Fruit fly (Drosophila melanogaster) whole organism, wandering third instar larva: ENCODE data around the gene Ufd1.

Experiments used
- Abd-B ChIP-seq: fragments of >200 bp; optimal IDR thresholded peaks from 2 replicates; lab custom pipeline; 2017; ENCODE audit warnings: missing biosample characterization, missing genetic modification characterization
- CG32264 ChIP-seq: fragments of 200-800 bp; sonication (Bioruptor generic); optimal IDR thresholded peaks from 2 replicates; lab custom pipeline; 2016; ENCODE audit warnings: missing biosample characterization, missing genetic modification characterization
- CG9705 ChIP-seq: fragments of 200-800 bp; sonication (Bioruptor generic); optimal IDR thresholded peaks from 2 replicates; lab custom pipeline; 2018; ENCODE audit warnings: missing biosample characterization, mild to moderate bottlenecking, missing genetic modification characterization
- CrebA ChIP-seq: fragments of 200-800 bp; sonication (Bioruptor generic); optimal IDR thresholded peaks from 2 replicates; lab custom pipeline; 2016; ENCODE audit warnings: missing biosample characterization, mild to moderate bottlenecking, missing genetic modification characterization, borderline replicate concordance
- Dfd ChIP-seq: fragments of >200 bp; optimal IDR thresholded peaks from 2 replicates; lab custom pipeline; 2017; ENCODE audit warnings: missing biosample characterization, missing genetic modification characterization
- Dif ChIP-seq: fragments of 200-275, 200-300 bp; sonication (Bioruptor generic); optimal IDR thresholded peaks from 2 replicates; lab custom pipeline; 2018; ENCODE audit warnings: missing biosample characterization, missing genetic modification characterization; ENCODE audit not compliant: partially characterized antibody
- GATAd ChIP-seq: sonication (Bioruptor generic); optimal IDR thresholded peaks from 2 replicates; lab custom pipeline; 2016; ENCODE audit warnings: missing biosample characterization, missing genetic modification characterization
- HLH106 ChIP-seq: fragments of 200-800 bp; optimal IDR thresholded peaks from 3 replicates; lab custom pipeline; 2019; ENCODE audit warnings: missing biosample characterization, mild to moderate bottlenecking, missing genetic modification characterization, moderate library complexity
- Hnf4 ChIP-seq: fragments of 200-800 bp; sonication (Bioruptor generic); optimal IDR thresholded peaks from 2 replicates; lab custom pipeline; 2016; ENCODE audit warnings: missing biosample characterization, mild to moderate bottlenecking, missing genetic modification characterization
- Hr78 ChIP-seq: fragments of >200 bp; optimal IDR thresholded peaks from 2 replicates; lab custom pipeline; 2017; ENCODE audit warnings: missing biosample characterization, missing genetic modification characterization
- Hr83 ChIP-seq: fragments of 200-300 bp; sonication (Bioruptor generic); optimal IDR thresholded peaks from 2 replicates; lab custom pipeline; 2016; ENCODE audit warnings: missing biosample characterization, mild to moderate bottlenecking, missing genetic modification characterization, moderate library complexity; ENCODE audit not compliant: poor library complexity, severe bottlenecking
- Jra ChIP-seq: sonication (Bioruptor generic); optimal IDR thresholded peaks from 2 replicates; lab custom pipeline; 2016; ENCODE audit warnings: missing biosample characterization, missing genetic modification characterization
- Mio ChIP-seq: sonication (Bioruptor generic); optimal IDR thresholded peaks from 2 replicates; lab custom pipeline; 2016; ENCODE audit warnings: missing biosample characterization, missing genetic modification characterization
- Myc ChIP-seq: fragments of >200 bp; optimal IDR thresholded peaks from 2 replicates; lab custom pipeline; 2017
- N ChIP-seq: fragments of >200 bp; optimal IDR thresholded peaks from 2 replicates; lab custom pipeline; 2018; ENCODE audit warnings: missing biosample characterization, missing external identifiers, missing genetic modification characterization
- OdsH ChIP-seq: fragments of 200-800 bp; sonication (Bioruptor generic); optimal IDR thresholded peaks from 2 replicates; lab custom pipeline; 2016; ENCODE audit warnings: missing biosample characterization, mild to moderate bottlenecking, missing genetic modification characterization
- Rel ChIP-seq, 2 experiments: fragments of 200-800 bp; sonication (Bioruptor generic) in 1 of 2; optimal IDR thresholded peaks; 2 replicates in 1 of 2; 3 replicates in 1 of 2; lab custom pipeline; 2016 to 2019; ENCODE audit warnings: mild to moderate bottlenecking in 2 of 2, missing biosample characterization in 2 of 2, missing genetic modification characterization in 2 of 2, moderate library complexity in 1 of 2
- Sp1 ChIP-seq: fragments of 200-800 bp; sonication (Bioruptor generic); optimal IDR thresholded peaks from 3 replicates; lab custom pipeline; 2019; ENCODE audit warnings: missing biosample characterization, mild to moderate bottlenecking, missing genetic modification characterization, moderate library complexity
- Vsx2 ChIP-seq: fragments of 200-300, 225-300 bp; sonication (Bioruptor generic); optimal IDR thresholded peaks from 2 replicates; lab custom pipeline; 2018; ENCODE audit warnings: missing biosample characterization, missing genetic modification characterization; ENCODE audit not compliant: partially characterized antibody
- br ChIP-seq: fragments of 200-800 bp; sonication (Bioruptor generic); optimal IDR thresholded peaks from 2 replicates; lab custom pipeline; 2016; ENCODE audit warnings: missing biosample characterization, missing genetic modification characterization
- brk ChIP-seq: fragments of 200-800 bp; sonication (Bioruptor generic); optimal IDR thresholded peaks from 2 replicates; lab custom pipeline; 2016; ENCODE audit warnings: missing biosample characterization, mild to moderate bottlenecking, missing genetic modification characterization
- dl ChIP-seq, 2 experiments: fragments of 175-275, 200-275 bp in 1 of 2; fragments of 200-275 bp in 1 of 2; sonication (Bioruptor generic); optimal IDR thresholded peaks; lab custom pipeline; 2018; ENCODE audit warnings: mild to moderate bottlenecking in 2 of 2, missing biosample characterization in 2 of 2, missing genetic modification characterization in 2 of 2, moderate library complexity in 2 of 2; ENCODE audit not compliant: partially characterized antibody in 2 of 2, insufficient read depth in 1 of 2
- dmrt93B ChIP-seq: fragments of 200-800 bp; sonication (Bioruptor generic); optimal IDR thresholded peaks from 2 replicates; lab custom pipeline; 2018; ENCODE audit warnings: missing biosample characterization, mild to moderate bottlenecking, missing genetic modification characterization
- dsf ChIP-seq: sonication (Bioruptor generic); optimal IDR thresholded peaks from 2 replicates; lab custom pipeline; 2016; ENCODE audit warnings: missing biosample characterization, missing genetic modification characterization, borderline replicate concordance
- ey ChIP-seq: fragments of 200-800 bp; sonication (Bioruptor generic); optimal IDR thresholded peaks from 2 replicates; lab custom pipeline; 2016; ENCODE audit warnings: missing biosample characterization, missing genetic modification characterization
- foxo ChIP-seq, 2 experiments: fragments of 200-800 bp; sonication (Bioruptor generic); optimal IDR thresholded peaks; 2 replicates in 1 of 2; 3 replicates in 1 of 2; lab custom pipeline; 2016 to 2017; ENCODE audit warnings: missing biosample characterization in 2 of 2, missing genetic modification characterization in 2 of 2
- fru ChIP-seq: fragments of 200-800 bp; sonication (Bioruptor generic); optimal IDR thresholded peaks from 3 replicates; lab custom pipeline; 2016; ENCODE audit warnings: missing biosample characterization, mild to moderate bottlenecking, missing genetic modification characterization
- jim ChIP-seq: fragments of 175-275, 200-325 bp; sonication (Bioruptor generic); optimal IDR thresholded peaks from 2 replicates; lab custom pipeline; 2016; ENCODE audit warnings: missing biosample characterization, mild to moderate bottlenecking, missing genetic modification characterization
- pan ChIP-seq: fragments of >200 bp; optimal IDR thresholded peaks from 2 replicates; lab custom pipeline; 2017
- psq ChIP-seq: fragments of 200-800 bp; sonication (Bioruptor generic); optimal IDR thresholded peaks from 3 replicates; lab custom pipeline; 2017; ENCODE audit warnings: missing biosample characterization, mild to moderate bottlenecking, missing genetic modification characterization, moderate library complexity
- rgr ChIP-seq: fragments of 200-800 bp; sonication (Bioruptor generic); optimal IDR thresholded peaks from 3 replicates; lab custom pipeline; 2016; ENCODE audit warnings: missing biosample characterization, mild to moderate bottlenecking, missing genetic modification characterization
- sage ChIP-seq: fragments of 200-800 bp; sonication (Bioruptor generic); optimal IDR thresholded peaks from 2 replicates; lab custom pipeline; 2016; ENCODE audit warnings: missing biosample characterization, mild to moderate bottlenecking, missing genetic modification characterization
- sv ChIP-seq: fragments of 200-800 bp; sonication (Bioruptor generic); optimal IDR thresholded peaks from 3 replicates; lab custom pipeline; 2016; ENCODE audit warnings: missing biosample characterization, missing genetic modification characterization
- tai ChIP-seq: sonication (Bioruptor generic); optimal IDR thresholded peaks from 2 replicates; lab custom pipeline; 2016; ENCODE audit warnings: missing biosample characterization, missing genetic modification characterization
- usp ChIP-seq: fragments of >200 bp; optimal IDR thresholded peaks from 2 replicates; lab custom pipeline; 2017; ENCODE audit warnings: missing biosample characterization, missing genetic modification characterization
- woc ChIP-seq: sonication (Bioruptor generic); optimal IDR thresholded peaks from 2 replicates; lab custom pipeline; 2016; ENCODE audit warnings: missing biosample characterization, mild to moderate bottlenecking, missing genetic modification characterization

Ufd1 gene

dm6 chr3L:11124841-11125240 lies 1.8 kb upstream of the Ufd1 start:
- TF ChIP-seq OdsH (GFP tag; lab: Kevin White, UChicago) (no peak), fru (GFP tag; lab: Kevin White, UChicago) (no peak), sage (no peak), rgr (no peak), dsf (GFP tag; lab: Kevin White, UChicago) (no peak), foxo (GFP tag; optimal IDR thresholded peaks at IDR 0.05; lab: Kevin White, UChicago) (no peak), usp (no peak), tai (no peak), br (GFP tag; lab: Kevin White, UChicago) (no peak), Vsx2 (GFP tag; lab: Kevin White, UChicago) (no peak), CG9705 (no peak), HLH106 (no peak), dmrt93B (no peak), Abd-B (GFP tag; lab: Kevin White, UChicago) (no peak), Jra (GFP tag; lab: Kevin White, UChicago) (no peak), ey (GFP tag; lab: Kevin White, UChicago) (no peak), Myc (lab: Kevin White, UChicago) (no peak), woc (GFP tag; lab: Kevin White, UChicago) (no peak), brk (no peak)

dm6 chr3L:11124439-11124838 lies 1.4 kb upstream of the Ufd1 start:
- TF ChIP-seq CG9705, result no peak
- no peak for TF ChIP-seq brk
- no peak for TF ChIP-seq dsf (GFP tag; lab: Kevin White, UChicago)
- no peak for TF ChIP-seq N
- no peak for TF ChIP-seq ey (GFP tag; lab: Kevin White, UChicago)
- TF ChIP-seq Rel (GFP tag; optimal IDR thresholded peaks at IDR 0.05; lab: Kevin White, UChicago), result no peak
- no peak for TF ChIP-seq Rel (tag; optimal IDR thresholded peaks at IDR 0.05; lab: Kevin White, UChicago)
- TF ChIP-seq Hr83 (GFP tag; lab: Kevin White, UChicago), result no peak
- no peak for TF ChIP-seq Hr78 (GFP tag; lab: Kevin White, UChicago)
- no peak for TF ChIP-seq psq (GFP tag; lab: Kevin White, UChicago)
- TF ChIP-seq Vsx2 (GFP tag; lab: Kevin White, UChicago), result no peak
- TF ChIP-seq Sp1 (GFP tag; lab: Kevin White, UChicago), result no peak
- TF ChIP-seq Hnf4, result no peak
- no peak for TF ChIP-seq pan (lab: Kevin White, UChicago)
- no peak for TF ChIP-seq woc (GFP tag; lab: Kevin White, UChicago)
- no peak for TF ChIP-seq usp
- TF ChIP-seq sv (GFP tag; lab: Kevin White, UChicago), result no peak
- TF ChIP-seq HLH106, result no peak
- no peak for TF ChIP-seq Jra (GFP tag; lab: Kevin White, UChicago)

- TF ChIP-seq dl (GFP tag; optimal IDR thresholded peaks at IDR 0.05; lab: Kevin White, UChicago; ENCODE audit: insufficient read depth in 1 of 2, partially characterized antibody in 2 of 2) (peak in 1 of 2 experiments; percentile 48), psq (GFP tag; lab: Kevin White, UChicago) (peak; percentile 45), Myc (lab: Kevin White, UChicago) (peak; percentile 43), Dif (GFP tag; lab: Kevin White, UChicago) (peak; percentile 42), sv (GFP tag; lab: Kevin White, UChicago) (no peak), jim (GFP tag; lab: Kevin White, UChicago) (no peak), Rel (GFP tag; optimal IDR thresholded peaks at IDR 0.05; lab: Kevin White, UChicago) (no peak), Rel (tag; optimal IDR thresholded peaks at IDR 0.05; lab: Kevin White, UChicago) (peak; percentile 3)
Measured at dm6 chr3L:11123598-11124284, 725 bp upstream of the Ufd1 start.

dm6 chr3L:11120419-11120958 lies 2.5 kb downstream of the Ufd1 start, which contains the start of the genes FoxK and mRpL2:
TSS of gene FoxK (minus strand) at chr3L:11120783.
TSS of gene mRpL2 (plus strand) at chr3L:11120847.
- TF ChIP-seq Jra (GFP tag; lab: Kevin White, UChicago) (peak; percentile 14), dmrt93B (no peak), HLH106 (peak; percentile 25), dsf (GFP tag; lab: Kevin White, UChicago) (peak; percentile 41), Myc (lab: Kevin White, UChicago) (peak; percentile 9), foxo (GFP tag; optimal IDR thresholded peaks at IDR 0.05; lab: Kevin White, UChicago) (peak; percentile 25 to 56), Hr78 (GFP tag; lab: Kevin White, UChicago) (no peak), pan (lab: Kevin White, UChicago) (no peak), CG32264 (peak; percentile 12), br (GFP tag; lab: Kevin White, UChicago) (no peak), Abd-B (GFP tag; lab: Kevin White, UChicago) (no peak), brk (peak; percentile 37), jim (GFP tag; lab: Kevin White, UChicago) (no peak), ey (GFP tag; lab: Kevin White, UChicago) (no peak), GATAd (GFP tag; lab: Kevin White, UChicago) (no peak), dl (GFP tag; optimal IDR thresholded peaks at IDR 0.05; lab: Kevin White, UChicago; ENCODE audit: insufficient read depth in 1 of 2, partially characterized antibody in 2 of 2) (no peak), rgr (peak; percentile 38), usp (no peak), CG9705 (peak; percentile 9), Dfd (no peak), Hr83 (GFP tag; lab: Kevin White, UChicago) (no peak), Vsx2 (GFP tag; lab: Kevin White, UChicago) (no peak), OdsH (GFP tag; lab: Kevin White, UChicago) (no peak), woc (GFP tag; lab: Kevin White, UChicago) (peak; percentile 27), sage (peak; percentile 82), Sp1 (GFP tag; lab: Kevin White, UChicago) (peak; percentile 81), Hnf4 (peak; percentile 46), CrebA (no peak), fru (GFP tag; lab: Kevin White, UChicago) (peak; percentile 24), Mio (GFP tag; lab: Kevin White, UChicago) (no peak)
